Worm (Caenorhabditis elegans) whole organism, mixed stage, embryonic: ENCODE measurements around the gene nhr-272.

ENCODE experiments used
- elt-1 ChIP-seq: sonication (generic microtip); optimal IDR thresholded peaks from 2 replicates; lab custom pipeline; 2017; ENCODE audit warnings: missing genetic modification characterization, mild to moderate bottlenecking, missing compliant biosample characterization, antibody characterized with exemption, moderate library complexity, borderline replicate concordance; ENCODE audit not compliant: insufficient read depth
- hlh-1 ChIP-seq: fragments of 150-350 bp; optimal IDR thresholded peaks from 2 replicates; lab custom pipeline; 2014; ENCODE audit warnings: missing biosample characterization, missing genetic modification reagents, missing genetic modification characterization
- nhr-12 ChIP-seq: fragments of 150-350 bp; optimal IDR thresholded peaks from 2 replicates; lab custom pipeline; 2014; ENCODE audit warnings: missing biosample characterization, missing genetic modification characterization
- nhr-2 ChIP-seq: fragments of 150-350 bp; optimal IDR thresholded peaks from 2 replicates; lab custom pipeline; 2014; ENCODE audit warnings: missing biosample characterization, missing genetic modification characterization
- nhr-237 ChIP-seq: fragments of 150-350 bp; optimal IDR thresholded peaks from 2 replicates; lab custom pipeline; 2014; ENCODE audit warnings: missing biosample characterization, missing genetic modification characterization
- nhr-28 ChIP-seq: fragments of 150-350 bp; optimal IDR thresholded peaks from 2 replicates; lab custom pipeline; 2014; ENCODE audit warnings: missing biosample characterization, missing genetic modification characterization
- pha-4 ChIP-seq: fragments of 150-350 bp; optimal IDR thresholded peaks from 2 replicates; lab custom pipeline; 2018; ENCODE audit warnings: missing biosample characterization, missing genetic modification reagents, missing genetic modification characterization
- snpc-4 ChIP-seq: fragments of 150-350 bp; optimal IDR thresholded peaks from 2 replicates; lab custom pipeline; 2014; ENCODE audit warnings: missing biosample characterization, missing genetic modification characterization
- unc-39 ChIP-seq: fragments of 150-350 bp; optimal IDR thresholded peaks from 2 replicates; lab custom pipeline; 2014; ENCODE audit warnings: missing biosample characterization, missing genetic modification characterization
- unc-62 ChIP-seq: fragments of 150-350 bp; optimal IDR thresholded peaks from 2 replicates; lab custom pipeline; 2014; ENCODE audit warnings: missing biosample characterization, missing genetic modification reagents, missing genetic modification characterization
- zip-8 ChIP-seq: fragments of 150-350 bp; optimal IDR thresholded peaks from 2 replicates; lab custom pipeline; 2014; ENCODE audit warnings: missing biosample characterization, missing genetic modification characterization
- ztf-11 ChIP-seq: fragments of 150-350 bp; optimal IDR thresholded peaks from 2 replicates; lab custom pipeline; 2014; ENCODE audit warnings: missing biosample characterization, missing genetic modification characterization

DNA sequence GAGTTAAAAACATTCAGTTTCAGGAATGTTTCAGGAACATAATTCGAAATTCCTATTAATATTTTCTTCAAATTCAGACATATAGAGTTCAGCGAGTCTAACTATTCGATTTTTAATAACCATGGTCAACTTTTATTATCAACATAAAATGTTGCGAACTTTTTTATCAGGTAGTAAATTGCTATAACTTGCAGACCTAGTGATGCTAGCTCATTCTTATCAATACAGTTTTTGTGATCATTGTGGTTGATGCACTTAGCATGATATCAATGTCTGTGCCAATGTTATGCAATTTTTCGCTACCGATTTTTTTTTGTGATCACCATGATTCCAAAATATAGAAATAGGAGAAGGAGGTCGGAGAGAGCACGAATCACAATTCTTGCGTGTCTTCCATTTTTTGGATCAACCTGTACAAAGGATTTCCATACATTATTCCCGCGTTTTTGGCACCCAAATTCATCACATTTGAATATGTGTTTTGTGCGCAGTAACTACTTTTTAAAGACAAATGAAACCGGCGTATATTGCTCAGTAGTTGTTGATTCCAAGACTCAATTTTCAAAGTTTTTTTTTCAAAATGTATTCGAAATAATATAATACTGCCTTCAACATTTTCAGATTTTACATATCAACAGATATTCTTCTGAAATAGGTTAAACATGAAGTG, 26.7 kb upstream of the nhr-272 start, which contains the start of gene pgp-12:
- TF ChIP-seq pha-4 (tag; lab: Kevin White, UChicago), result no peak
- no peak for TF ChIP-seq unc-62
- TF ChIP-seq ztf-11, result no peak
- TF ChIP-seq hlh-1 (tag; lab: Kevin White, UChicago), result no peak
- no peak for TF ChIP-seq elt-1 (tag; lab: Kevin White, UChicago)
- TF ChIP-seq nhr-2 (tag; lab: Kevin White, UChicago), result no peak
- TF ChIP-seq unc-39 (tag; lab: Kevin White, UChicago), result no peak
- TF ChIP-seq nhr-28 (tag; lab: Kevin White, UChicago), result no peak
- no peak for TF ChIP-seq snpc-4 (tag; lab: Kevin White, UChicago)
- TF ChIP-seq nhr-237 (tag; lab: Kevin White, UChicago), result no peak
- TF ChIP-seq zip-8, result no peak
- TF ChIP-seq nhr-12 (tag; lab: Kevin White, UChicago), result no peak
